Fruit fly (Drosophila melanogaster) whole organism, prepupa: Measurements from ENCODE around the gene CG31797.
A peak's percentile ranks its signal among the peaks of the same experiment; 100 is the strongest.

Experiments
- CG10631 ChIP-seq: fragments of 200-800 bp; sonication (Bioruptor generic); optimal IDR thresholded peaks from 2 replicates; lab custom pipeline; 2016; ENCODE audit warnings: missing biosample characterization, missing genetic modification characterization
- CG10669 ChIP-seq: fragments of 200-800 bp; sonication (Bioruptor generic); optimal IDR thresholded peaks from 3 replicates; lab custom pipeline; 2018; ENCODE audit warnings: missing biosample characterization, mild to moderate bottlenecking, missing genetic modification characterization, moderate library complexity
- CG11294 ChIP-seq: fragments of 200-800 bp; sonication (Bioruptor generic); IDR thresholded peaks from 2 replicates; pipeline ENCODE4 v1.3.6; 2022; ENCODE audit warnings: missing biosample characterization, missing genetic modification characterization
- CG11902 ChIP-seq: fragments of 200-800 bp; sonication (Bioruptor generic); optimal IDR thresholded peaks from 3 replicates; lab custom pipeline; 2016; ENCODE audit warnings: missing biosample characterization, missing genetic modification characterization
- CG1621 ChIP-seq: fragments of 200-800 bp; sonication (Bioruptor generic); optimal IDR thresholded peaks from 3 replicates; lab custom pipeline; 2018; ENCODE audit warnings: missing biosample characterization, mild to moderate bottlenecking, missing genetic modification characterization
- CG16779 ChIP-seq: fragments of 200-800 bp; sonication (Bioruptor generic); optimal IDR thresholded peaks from 3 replicates; lab custom pipeline; 2017; ENCODE audit warnings: missing biosample characterization, mild to moderate bottlenecking, missing genetic modification characterization
- CG3032 ChIP-seq: fragments of 200-800 bp; optimal IDR thresholded peaks from 2 replicates; lab custom pipeline; 2019; ENCODE audit warnings: missing biosample characterization, mild to moderate bottlenecking, missing genetic modification characterization, moderate library complexity
- CG31627 ChIP-seq: fragments of 200-800 bp; sonication (Bioruptor generic); optimal IDR thresholded peaks from 3 replicates; lab custom pipeline; 2016; ENCODE audit warnings: missing biosample characterization, missing genetic modification characterization
- CG32006 ChIP-seq: fragments of 200-800 bp; sonication (Bioruptor generic); optimal IDR thresholded peaks from 3 replicates; lab custom pipeline; 2017; ENCODE audit warnings: missing biosample characterization, mild to moderate bottlenecking, missing genetic modification characterization
- CG34406 ChIP-seq: fragments of 200-800 bp; sonication (Bioruptor generic); optimal IDR thresholded peaks from 3 replicates; lab custom pipeline; 2016; ENCODE audit warnings: missing biosample characterization, missing genetic modification characterization
- CG3919 ChIP-seq: fragments of 200-800 bp; sonication (Bioruptor generic); optimal IDR thresholded peaks from 3 replicates; lab custom pipeline; 2016; ENCODE audit warnings: missing biosample characterization, missing genetic modification characterization
- CG4318 ChIP-seq: fragments of 200-800 bp; sonication (Bioruptor generic); optimal IDR thresholded peaks from 3 replicates; lab custom pipeline; 2017; ENCODE audit warnings: missing biosample characterization, mild to moderate bottlenecking, missing genetic modification characterization
- CG6163 ChIP-seq: fragments of 200-800 bp; sonication (Bioruptor generic); IDR thresholded peaks from 3 replicates; pipeline ENCODE4 v1.3.6; 2022; ENCODE audit warnings: missing biosample characterization, missing genetic modification characterization
- CG6276 ChIP-seq: fragments of 200-800 bp; sonication (Bioruptor generic); optimal IDR thresholded peaks from 2 replicates; lab custom pipeline; 2017; ENCODE audit warnings: missing biosample characterization, mild to moderate bottlenecking, missing genetic modification characterization
- CG6792 ChIP-seq: fragments of 200-800 bp; sonication (Bioruptor generic); optimal IDR thresholded peaks from 3 replicates; lab custom pipeline; 2016; ENCODE audit warnings: missing biosample characterization, missing genetic modification characterization
- CG6808 ChIP-seq: fragments of 200-800 bp; sonication (Bioruptor generic); optimal IDR thresholded peaks from 3 replicates; lab custom pipeline; 2017; ENCODE audit warnings: missing biosample characterization, missing genetic modification characterization, mild to moderate bottlenecking, moderate library complexity, missing genetic modification reagents
- CG7368 ChIP-seq: fragments of 200-800 bp; sonication (Bioruptor generic); optimal IDR thresholded peaks from 3 replicates; lab custom pipeline; 2016; ENCODE audit warnings: missing biosample characterization, missing genetic modification characterization
- CG8119 ChIP-seq: fragments of 200-800 bp; sonication (Bioruptor generic); IDR thresholded peaks from 3 replicates; pipeline ENCODE4 v1.3.6; 2022; ENCODE audit warnings: missing biosample characterization, missing genetic modification characterization
- CG8319 ChIP-seq: fragments of 200-800 bp; sonication (Bioruptor generic); optimal IDR thresholded peaks from 3 replicates; lab custom pipeline; 2016; ENCODE audit warnings: missing biosample characterization, missing genetic modification characterization
- CG8632 ChIP-seq: fragments of 200-800 bp; sonication (Bioruptor generic); optimal IDR thresholded peaks from 3 replicates; lab custom pipeline; 2016; ENCODE audit warnings: missing biosample characterization, missing genetic modification characterization
- Eip78C ChIP-seq: fragments of 200-800 bp; sonication (Bioruptor generic); peaks from one replicate; lab custom pipeline; 2016; ENCODE audit warnings: missing biosample characterization, missing genetic modification characterization
- Ets21C ChIP-seq: fragments of 200-800 bp; sonication (Bioruptor generic); optimal IDR thresholded peaks from 3 replicates; lab custom pipeline; 2016; ENCODE audit warnings: missing biosample characterization, missing genetic modification characterization
- Ets96B ChIP-seq: fragments of 200-800 bp; optimal IDR thresholded peaks from 2 replicates; lab custom pipeline; 2019; ENCODE audit warnings: missing biosample characterization, mild to moderate bottlenecking, missing genetic modification characterization, moderate library complexity
- Hr39 ChIP-seq: fragments of 200-800 bp; sonication (Bioruptor generic); optimal IDR thresholded peaks from 2 replicates; lab custom pipeline; 2016; ENCODE audit warnings: missing biosample characterization, missing genetic modification characterization
- Hr4 ChIP-seq: fragments of 200-800 bp; sonication (Bioruptor generic); optimal IDR thresholded peaks from 3 replicates; lab custom pipeline; 2016; ENCODE audit warnings: missing biosample characterization, missing genetic modification characterization
- Lpt ChIP-seq: fragments of 200-800 bp; sonication (Bioruptor generic); optimal IDR thresholded peaks from 3 replicates; lab custom pipeline; 2016; ENCODE audit warnings: missing biosample characterization, missing genetic modification characterization
- Met ChIP-seq: fragments of 200-800 bp; sonication (Bioruptor generic); optimal IDR thresholded peaks from 3 replicates; lab custom pipeline; 2016; ENCODE audit warnings: missing biosample characterization, missing genetic modification characterization
- OdsH ChIP-seq: fragments of 200-800 bp; sonication (Bioruptor generic); optimal IDR thresholded peaks from 3 replicates; lab custom pipeline; 2016; ENCODE audit warnings: missing biosample characterization, missing genetic modification characterization
- Sox14 ChIP-seq: fragments of 200-800 bp; sonication (Bioruptor generic); optimal IDR thresholded peaks from 3 replicates; lab custom pipeline; 2016; ENCODE audit warnings: missing biosample characterization, missing genetic modification characterization
- achi ChIP-seq: fragments of 200-800 bp; sonication (Bioruptor generic); optimal IDR thresholded peaks from 3 replicates; lab custom pipeline; 2016; ENCODE audit warnings: missing biosample characterization, missing genetic modification characterization
- acj6 ChIP-seq: fragments of 200-800 bp; sonication (Bioruptor generic); optimal IDR thresholded peaks from 3 replicates; lab custom pipeline; 2016; ENCODE audit warnings: missing biosample characterization, missing genetic modification characterization
- dsx ChIP-seq: fragments of 200-800 bp; optimal IDR thresholded peaks from 3 replicates; lab custom pipeline; 2019; ENCODE audit warnings: missing biosample characterization, mild to moderate bottlenecking, missing genetic modification characterization, moderate library complexity; ENCODE audit not compliant: poor library complexity, severe bottlenecking
- eg ChIP-seq: fragments of 200-800 bp; sonication (Bioruptor generic); IDR thresholded peaks from 3 replicates; pipeline ENCODE4 v1.3.6; 2022; ENCODE audit warnings: missing biosample characterization, missing genetic modification characterization
- fd59A ChIP-seq: fragments of 200-800 bp; sonication (Bioruptor generic); optimal IDR thresholded peaks from 2 replicates; lab custom pipeline; 2017; ENCODE audit warnings: missing biosample characterization, mild to moderate bottlenecking, missing genetic modification characterization, missing genetic modification reagents
- lz ChIP-seq: fragments of 200-800 bp; sonication (Bioruptor generic); optimal IDR thresholded peaks from 3 replicates; lab custom pipeline; 2016; ENCODE audit warnings: missing biosample characterization, missing genetic modification characterization
- net ChIP-seq: fragments of 200-800 bp; sonication (Bioruptor generic); optimal IDR thresholded peaks from 3 replicates; lab custom pipeline; 2016; ENCODE audit warnings: missing biosample characterization, missing genetic modification characterization
- pdm3 ChIP-seq: fragments of 200-800 bp; sonication (Bioruptor generic); optimal IDR thresholded peaks from 3 replicates; lab custom pipeline; 2016; ENCODE audit warnings: missing biosample characterization, missing genetic modification characterization
- salr ChIP-seq, 2 experiments: fragments of 200-800 bp; sonication (Bioruptor generic); optimal IDR thresholded peaks; 3 replicates each; lab custom pipeline; 2016 to 2018; ENCODE audit warnings: missing biosample characterization in 2 of 2, missing genetic modification characterization in 2 of 2, mild to moderate bottlenecking in 1 of 2
- spab ChIP-seq: fragments of 200-800 bp; sonication (Bioruptor generic); optimal IDR thresholded peaks from 2 replicates; lab custom pipeline; 2017; ENCODE audit warnings: missing biosample characterization, mild to moderate bottlenecking, missing genetic modification characterization, missing genetic modification reagents
- ss ChIP-seq, 2 experiments: fragments of 200-800 bp; sonication (Bioruptor generic); optimal IDR thresholded peaks; 2 replicates in 1 of 2; 3 replicates in 1 of 2; lab custom pipeline; 2017 to 2018; ENCODE audit warnings: mild to moderate bottlenecking in 2 of 2, missing biosample characterization in 2 of 2, missing genetic modification characterization in 2 of 2, moderate library complexity in 1 of 2
- svp ChIP-seq: fragments of 200-800 bp; sonication (Bioruptor generic); peaks from one replicate; lab custom pipeline; 2016; ENCODE audit warnings: missing biosample characterization, missing genetic modification characterization
- topi ChIP-seq: fragments of 200-800 bp; sonication (Bioruptor generic); optimal IDR thresholded peaks from 3 replicates; lab custom pipeline; 2016; ENCODE audit warnings: missing biosample characterization, missing genetic modification characterization

CG31797 gene

DNA sequence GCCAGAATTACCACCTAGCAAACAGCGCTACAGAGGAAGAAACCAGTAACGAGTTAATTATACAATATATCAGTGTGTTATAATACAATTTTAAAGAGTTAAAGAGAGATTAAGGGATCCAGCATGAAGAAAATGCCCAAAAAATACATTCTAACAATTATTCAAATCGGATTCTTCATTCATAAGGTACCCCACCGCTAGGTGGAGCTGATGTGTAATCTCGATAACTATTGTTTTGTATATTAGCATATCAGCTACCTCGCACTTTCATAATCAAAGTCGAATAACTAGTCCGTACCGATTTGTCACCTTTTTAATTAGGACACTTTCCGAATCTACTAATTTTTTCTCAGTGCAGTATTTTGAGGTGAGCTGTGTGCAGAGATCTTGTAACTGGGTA, 8.6 kb upstream of the CG31797 start (continued):
- TF ChIP-seq spab (no peak), ss (GFP tag; optimal IDR thresholded peaks at IDR 0.05; lab: Kevin White, UChicago) (peak in 1 of 2 experiments; percentile 19), fd59A (GFP tag; lab: Kevin White, UChicago) (peak; percentile 5), salr (GFP tag; optimal IDR thresholded peaks at IDR 0.05; lab: Kevin White, UChicago) (peak in 1 of 2 experiments; percentile 21)
- TF ChIP-seq, all 60 proteins: peak for 20

DNA sequence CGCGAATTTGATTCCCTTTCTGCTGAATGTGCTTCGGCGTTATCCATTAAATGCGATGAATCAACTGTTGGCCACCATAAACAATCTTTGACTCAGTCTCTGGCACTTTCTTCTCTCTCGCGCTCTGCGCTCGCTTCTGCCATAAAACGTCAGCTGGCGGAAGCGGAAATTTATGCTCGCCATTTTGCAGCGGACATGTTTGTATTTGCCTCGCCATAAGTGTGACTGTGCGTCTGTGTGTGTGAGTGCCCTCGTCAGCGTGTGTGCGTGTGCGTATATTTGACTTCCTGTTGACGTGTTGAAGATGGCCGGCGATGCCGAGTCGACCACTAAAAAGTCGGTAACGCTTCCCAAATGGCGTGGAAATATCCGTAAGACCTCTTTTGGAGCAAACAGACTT, 1.5 kb upstream of the CG31797 start:
- TF ChIP-seq eg (GFP tag; lab: Robert Waterston, UW) (no peak), Sox14 (GFP tag; lab: Kevin White, UChicago) (no peak), CG11902 (GFP tag; lab: Kevin White, UChicago) (no peak), dsx (GFP tag; lab: Kevin White, UChicago) (no peak)

DNA sequence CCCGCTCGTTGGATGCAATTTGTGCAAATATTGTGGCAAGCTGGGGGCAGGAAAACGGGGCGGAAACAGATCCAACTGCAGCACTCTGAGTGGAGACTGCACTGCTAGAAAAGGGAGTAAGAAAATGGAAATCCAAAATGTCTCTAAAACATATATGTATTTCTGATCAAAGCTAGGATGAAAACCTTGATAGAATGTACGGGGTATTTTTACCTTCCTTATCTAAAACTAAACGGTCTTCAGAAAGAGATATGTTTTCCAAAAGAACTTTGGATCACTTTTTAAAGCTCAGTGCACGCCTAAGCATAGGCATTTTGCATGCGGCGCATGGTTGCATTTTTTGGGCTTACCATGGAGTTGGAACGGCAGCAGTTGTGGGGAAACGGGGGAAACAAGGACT, 8.0 kb downstream of the CG31797 start:
- TF ChIP-seq Hr4 (GFP tag; lab: Kevin White, UChicago): peak; percentile 28
- TF ChIP-seq spab: peak; percentile 12
- peak; percentile 8 for TF ChIP-seq CG7368 (GFP tag; lab: Kevin White, UChicago)
- TF ChIP-seq CG3032 (tag; lab: Kevin White, UChicago): peak; percentile 35
- no peak for TF ChIP-seq CG8319 (GFP tag; lab: Kevin White, UChicago)
- TF ChIP-seq CG31627 (GFP tag; lab: Kevin White, UChicago): peak; percentile 9
- TF ChIP-seq Hr39 (GFP tag; lab: Kevin White, UChicago): peak; percentile 13
- peak; percentile 5 for TF ChIP-seq lz (GFP tag; lab: Kevin White, UChicago)
- peak; percentile 18 for TF ChIP-seq acj6 (GFP tag; lab: Kevin White, UChicago)
- TF ChIP-seq Met: peak; percentile 6
- TF ChIP-seq topi (GFP tag; lab: Kevin White, UChicago): peak; percentile 0
- peak; percentile 10 for TF ChIP-seq CG8632
- peak; percentile 43 for TF ChIP-seq CG32006 (GFP tag; lab: Kevin White, UChicago)
- TF ChIP-seq Eip78C: peak; percentile 80
- TF ChIP-seq CG16779 (tag; lab: Kevin White, UChicago): no peak
- TF ChIP-seq CG8119: 0 out of 3 replicates have a peak, but pooled peaks have one; percentile 34
- no peak for TF ChIP-seq Ets21C (GFP tag; lab: Kevin White, UChicago)
- TF ChIP-seq Ets96B (tag; lab: Kevin White, UChicago): peak; percentile 52
- TF ChIP-seq Lpt: no peak
- TF ChIP-seq CG10631 (GFP tag; lab: Kevin White, UChicago): peak; percentile 37
- TF ChIP-seq CG11294 (GFP tag; lab: Robert Waterston, UW): no peak
- no peak for TF ChIP-seq CG1621 (tag; lab: Kevin White, UChicago)
- peak in 1 of 2 experiments; percentile 4 for TF ChIP-seq salr (GFP tag; optimal IDR thresholded peaks at IDR 0.05; lab: Kevin White, UChicago)
- peak; percentile 13 for TF ChIP-seq pdm3 (GFP tag; lab: Kevin White, UChicago)
- TF ChIP-seq CG6276 (GFP tag; lab: Kevin White, UChicago): no peak
- TF ChIP-seq svp (GFP tag; lab: Kevin White, UChicago): peak; percentile 37
- TF ChIP-seq net (GFP tag; lab: Kevin White, UChicago): peak; percentile 10
- TF ChIP-seq Sox14 (GFP tag; lab: Kevin White, UChicago): peak; percentile 5
- no peak for TF ChIP-seq CG4318 (GFP tag; lab: Kevin White, UChicago)
- TF ChIP-seq CG6792 (GFP tag; lab: Kevin White, UChicago): peak; percentile 6
- TF ChIP-seq OdsH: peak; percentile 18
- peak; percentile 4 for TF ChIP-seq CG34406
- TF ChIP-seq CG6163 (GFP tag; lab: Robert Waterston, UW): no peak
- TF ChIP-seq CG6808 (GFP tag; lab: Kevin White, UChicago): no peak
- TF ChIP-seq achi (GFP tag; lab: Kevin White, UChicago): peak; percentile 25
- peak; percentile 37 for TF ChIP-seq CG10669 (GFP tag; lab: Kevin White, UChicago)
- TF ChIP-seq ss (GFP tag; optimal IDR thresholded peaks at IDR 0.05; lab: Kevin White, UChicago): peak in 1 of 2 experiments; percentile 18
- TF ChIP-seq CG3919: peak; percentile 15
- TF ChIP-seq, all 60 proteins: peak for 28
